Fruit fly (Drosophila melanogaster) S2 (cell line): ENCODE measurements around the gene kek4.

Experiments
- CG8478 ChIP-seq: fragments of >200 bp; optimal IDR thresholded peaks from 2 replicates; lab custom pipeline; 2018
- CTCF ChIP-seq, 2 experiments: fragments of >200 bp; optimal IDR thresholded peaks; 2 replicates each; lab custom pipeline; 2018

dm6 chr2L:13259643-13260042, 44.5 kb upstream of the kek4 start, which contains the start of gene CG31730:
- TF ChIP-seq CG8478 (lab: Kevin White, UChicago) (no peak), CTCF (optimal IDR thresholded peaks at IDR 0.05; lab: Kevin White, UChicago) (no peak)
